Worm (Caenorhabditis elegans) whole organism, young adult: Measurements from ENCODE around the gene R05H5.7.

Source experiments
- Y67H2A.10 ChIP-seq: fragments of 200-800 bp; sonication (Bioruptor generic); conservative IDR thresholded peaks from 2 replicates; pipeline ENCODE4 v1.3.6; 2022; ENCODE audit warnings: missing genetic modification reagents, missing genetic modification characterization, missing compliant biosample characterization
- aptf-2 ChIP-seq: fragments of 200-800 bp; sonication (Bioruptor generic); conservative IDR thresholded peaks from 2 replicates; pipeline ENCODE4 v1.3.6; 2022; ENCODE audit warnings: missing genetic modification reagents, missing genetic modification characterization, missing compliant biosample characterization
- attf-3 ChIP-seq: fragments of 200-800 bp; sonication (Bioruptor generic); conservative IDR thresholded peaks from 2 replicates; pipeline ENCODE4 v1.3.6; 2022; ENCODE audit warnings: missing genetic modification reagents, missing genetic modification characterization, missing compliant biosample characterization
- efl-1 ChIP-seq: fragments of 150-350 bp; optimal IDR thresholded peaks from 2 replicates; lab custom pipeline; 2014; ENCODE audit warnings: missing biosample characterization, missing genetic modification reagents, missing genetic modification characterization
- him-1 ChIP-seq: sonication (generic microtip); optimal IDR thresholded peaks from 2 replicates; lab custom pipeline; 2016; ENCODE audit warnings: missing genotype, missing genetic modification reagents, missing genetic modification characterization, missing compliant biosample characterization
- let-526 ChIP-seq: fragments of 200-800 bp; sonication (Bioruptor generic); IDR thresholded peaks from 2 replicates; pipeline ENCODE4 v1.3.6; 2022; ENCODE audit warnings: missing genetic modification reagents, missing genetic modification characterization, missing compliant biosample characterization
- lin-54 ChIP-seq: fragments of 200-800 bp; sonication (Bioruptor generic); optimal IDR thresholded peaks from 2 replicates; lab custom pipeline; 2018; ENCODE audit warnings: mild to moderate bottlenecking, missing genetic modification characterization, missing compliant biosample characterization
- madf-10 ChIP-seq: sonication (generic microtip); optimal IDR thresholded peaks from 2 replicates; lab custom pipeline; 2016; ENCODE audit warnings: mild to moderate bottlenecking, missing genetic modification characterization, missing compliant biosample characterization
- mxl-1 ChIP-seq: sonication (generic microtip); optimal IDR thresholded peaks from 2 replicates; lab custom pipeline; 2016; ENCODE audit warnings: missing genetic modification characterization, missing compliant biosample characterization
- pbrm-1 ChIP-seq: fragments of 200-800 bp; sonication (Bioruptor generic); IDR thresholded peaks from 2 replicates; pipeline ENCODE4 v1.3.6; 2022; ENCODE audit warnings: missing genetic modification reagents, missing genetic modification characterization, missing compliant biosample characterization
- snpc-3.4 ChIP-seq: sonication (generic microtip); optimal IDR thresholded peaks from 2 replicates; lab custom pipeline; 2017; ENCODE audit warnings: missing genetic modification characterization, mild to moderate bottlenecking, missing compliant biosample characterization, antibody characterized with exemption, moderate library complexity, missing genotype, missing genetic modification reagents
- snpc-4 ChIP-seq, 5 experiments: fragments of 150-350 bp in 1 of 5; sonication (generic microtip) in 4 of 5; optimal IDR thresholded peaks; 2 replicates each; lab custom pipeline; 2014 to 2018; ENCODE audit warnings: missing genetic modification characterization in 5 of 5, missing biosample characterization in 3 of 5, antibody characterized with exemption in 2 of 5, mild to moderate bottlenecking in 2 of 5, missing compliant biosample characterization in 2 of 5, missing genotype in 2 of 5, moderate library complexity in 2 of 5, missing genetic modification reagents in 1 of 5
- zim-3 ChIP-seq: sonication (generic microtip); optimal IDR thresholded peaks from 2 replicates; lab custom pipeline; 2017; ENCODE audit warnings: mild to moderate bottlenecking, missing genetic modification characterization, moderate library complexity, missing compliant biosample characterization
- ztf-6 ChIP-seq: fragments of 200-800 bp; sonication (Bioruptor generic); IDR thresholded peaks from 2 replicates; pipeline ENCODE4 v1.3.6; 2022; ENCODE audit warnings: missing genetic modification reagents, missing genetic modification characterization, missing compliant biosample characterization

- TF ChIP-seq him-1 (tag; lab: Kevin White, UChicago) (no peak), mxl-1 (tag; lab: Kevin White, UChicago) (no peak), ztf-6 (GFP tag; lab: Robert Waterston, UW) (no peak), zim-3 (no peak), aptf-2 (GFP tag; lab: Robert Waterston, UW) (no peak), attf-3 (GFP tag; lab: Robert Waterston, UW) (no peak), snpc-4 (GFP tag; optimal IDR thresholded peaks at IDR 0.05; lab: Kevin White, UChicago) (no peak), snpc-4 (tag; optimal IDR thresholded peaks at IDR 0.05; lab: Kevin White, UChicago) (no peak), let-526 (GFP tag; lab: Robert Waterston, UW) (no peak), efl-1 (GFP tag; lab: Kevin White, UChicago) (no peak), Y67H2A.10 (GFP tag; lab: Robert Waterston, UW) (no peak), pbrm-1 (no peak), madf-10 (tag; lab: Kevin White, UChicago) (no peak), snpc-3.4 (tag; lab: Kevin White, UChicago) (no peak), lin-54 (GFP tag; lab: Kevin White, UChicago) (no peak)
Observed at ce11 chrII:10164137-10164536, 28.2 kb upstream of the R05H5.7 start.
